Worm (Caenorhabditis elegans): ENCODE data around the gene F20G2.5.
A peak's percentile ranks its signal among the peaks of the same experiment; 100 is the strongest.

Gene F20G2.5

ce11 chrV:13816877-13817276 is 45.6 kb downstream of the F20G2.5 start, which contains the start of gene F55B12.2:
F55B12.2 (minus strand) TSS chrV:13816977.
- TF ChIP-seq duxl-1 (tag; optimal IDR thresholded peaks at IDR 0.05; ENCODE audit: poor library complexity) (no peak), aha-1 (tag) (peak; percentile 9), zip-2 (tag; optimal IDR thresholded peaks at IDR 0.05) (no peak)

- TF ChIP-seq Y75B8A.6 (GFP tag; IDR thresholded peaks at IDR 0.05) (no peak), daf-16 (GFP tag; optimal IDR thresholded peaks at IDR 0.05) (no peak), daf-16 (tag; optimal IDR thresholded peaks at IDR 0.05) (peak; percentile 38), lin-15B (tag; optimal IDR thresholded peaks at IDR 0.05) (no peak), tra-1 (GFP tag; IDR thresholded peaks at IDR 0.05) (no peak), hlh-30 (tag; optimal IDR thresholded peaks at IDR 0.05; ENCODE audit: insufficient read depth) (peak; percentile 66), daf-19 (GFP tag; conservative IDR thresholded peaks at IDR 0.05) (no peak), nhr-41 (GFP tag; IDR thresholded peaks at IDR 0.05) (no peak), lin-1 (GFP tag; IDR thresholded peaks at IDR 0.05) (no peak), nhr-28 (tag; optimal IDR thresholded peaks at IDR 0.05) (peak; percentile 52), zag-1 (tag; optimal IDR thresholded peaks at IDR 0.05) (no peak), F49E8.2 (tag; optimal IDR thresholded peaks at IDR 0.05; ENCODE audit: borderline replicate concordance) (no peak), nhr-77 (tag; optimal IDR thresholded peaks at IDR 0.05) (no peak), mes-2 (tag; optimal IDR thresholded peaks at IDR 0.05; ENCODE audit: poor library complexity, severe bottlenecking) (peak; percentile 84), lir-3 (tag; optimal IDR thresholded peaks at IDR 0.05) (no peak), ZK546.5 (tag; optimal IDR thresholded peaks at IDR 0.05) (no peak), ama-1 (optimal IDR thresholded peaks at IDR 0.05) (no peak), T26A8.4 (GFP tag; IDR thresholded peaks at IDR 0.05) (no peak), gei-8 (GFP tag; optimal IDR thresholded peaks at IDR 0.05) (no peak), ctbp-1 (GFP tag; IDR thresholded peaks at IDR 0.05) (no peak), unc-39 (tag; optimal IDR thresholded peaks at IDR 0.05) (no peak), dmd-8 (GFP tag; IDR thresholded peaks at IDR 0.05) (no peak), lin-13 (GFP tag; optimal IDR thresholded peaks at IDR 0.05) (peak; percentile 66), ztf-11 (tag; optimal IDR thresholded peaks at IDR 0.05) (no peak), lin-38 (GFP tag; IDR thresholded peaks at IDR 0.05) (no peak), lsy-2 (tag; optimal IDR thresholded peaks at IDR 0.05) (peak in 1 of 2 experiments; percentile 83), dmd-9 (GFP tag; IDR thresholded peaks at IDR 0.05) (no peak), spr-1 (tag; optimal IDR thresholded peaks at IDR 0.05) (no peak), madf-9 (GFP tag; conservative IDR thresholded peaks at IDR 0.05) (no peak), ceh-62 (tag; optimal IDR thresholded peaks at IDR 0.05) (no peak), daf-8 (GFP tag; IDR thresholded peaks at IDR 0.05) (no peak), F37D6.2 (tag; optimal IDR thresholded peaks at IDR 0.05) (peak; percentile 36), aha-1 (tag) (peak; percentile 98), F26F4.8 (GFP tag; conservative IDR thresholded peaks at IDR 0.05) (no peak), cey-2 (tag; optimal IDR thresholded peaks at IDR 0.05; ENCODE audit: borderline replicate concordance, insufficient read depth) (no peak), ceh-28 (tag; optimal IDR thresholded peaks at IDR 0.05) (no peak), fos-1 (tag; optimal IDR thresholded peaks at IDR 0.05) (no peak), nhr-48 (tag; optimal IDR thresholded peaks at IDR 0.05) (peak; percentile 36), ceh-44 (GFP tag; IDR thresholded peaks at IDR 0.05) (no peak), vab-7 (GFP tag; IDR thresholded peaks at IDR 0.05) (no peak), Y5F2A.4 (GFP tag; optimal IDR thresholded peaks at IDR 0.05) (no peak), mdt-29 (GFP tag; IDR thresholded peaks at IDR 0.05) (no peak), D1046.2 (GFP tag; IDR thresholded peaks at IDR 0.05) (no peak), fkh-10 (GFP tag; optimal IDR thresholded peaks at IDR 0.05) (no peak), egl-27 (tag; optimal IDR thresholded peaks at IDR 0.05) (no peak), Y48G9A.11 (GFP tag; IDR thresholded peaks at IDR 0.05) (no peak), set-16 (GFP tag; IDR thresholded peaks at IDR 0.05) (no peak), ZK337.2 (GFP tag; IDR thresholded peaks at IDR 0.05) (no peak)
Measured at ce11 chrV:13818824-13819408, 47.6 kb downstream of the F20G2.5 start, which contains the start of gene sel-10. sel-10 (plus strand) TSS chrV:13819361.

Measured in whole organism, L4 larva.